In the genomic region with DNA sequence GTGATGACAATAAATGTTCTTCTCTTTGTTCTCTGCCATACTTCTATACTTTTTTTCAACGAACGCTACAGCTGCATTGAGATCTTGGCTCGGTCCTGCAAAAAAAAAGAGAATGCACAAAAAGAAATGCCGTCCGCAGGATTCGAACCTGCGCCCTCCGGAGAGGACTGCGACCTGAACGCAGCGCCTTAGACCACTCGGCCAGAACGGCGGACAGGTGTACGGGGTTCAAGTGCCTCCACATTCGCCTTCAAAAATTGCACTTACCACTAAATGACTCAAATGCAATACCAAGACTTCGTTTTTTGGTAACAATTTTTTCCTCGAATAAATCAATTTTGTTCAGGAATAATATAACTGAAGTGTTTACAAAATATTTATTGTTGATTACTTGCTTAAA, we compare ENCODE assay signal across 5 worm cellular contexts.
A peak's percentile ranks its signal among the peaks of the same experiment; 100 is the strongest.
TF ChIP-seq lines count a peak whose summit lies in the region.

No protein-coding gene starts in this region.

TF ChIP-seq in whole organism, L1 larva, 84 proteins besides CTCF, POLR2A, EP300 and RAD21 (continued from another document):
- TF ChIP-seq nhr-47 (tag; optimal IDR thresholded peaks at IDR 0.05; lab: Kevin White, UChicago) (peak; percentile 25), jun-1 (tag; optimal IDR thresholded peaks at IDR 0.05; lab: Kevin White, UChicago) (no peak), lsy-2 (tag; optimal IDR thresholded peaks at IDR 0.05; lab: Kevin White, UChicago) (peak in 1 of 2 experiments; percentile 8), nhr-71 (tag; optimal IDR thresholded peaks at IDR 0.05; lab: Kevin White, UChicago) (peak; percentile 44), lin-35 (GFP tag; optimal IDR thresholded peaks at IDR 0.05; lab: Kevin White, UChicago) (peak in 1 of 2 experiments; percentile 32), nhr-90 (tag; optimal IDR thresholded peaks at IDR 0.05; lab: Kevin White, UChicago; ENCODE audit: poor library complexity) (peak; percentile 23), mep-1 (tag; optimal IDR thresholded peaks at IDR 0.05; lab: Kevin White, UChicago) (no peak), efl-1 (optimal IDR thresholded peaks at IDR 0.05; lab: Kevin White, UChicago) (peak in 1 of 2 experiments; percentile 2), efl-1 (GFP tag; optimal IDR thresholded peaks at IDR 0.05 in 1 of 2; lab: Kevin White, UChicago) (peak in 1 of 2 experiments; percentile 94), unc-98 (GFP tag; IDR thresholded peaks at IDR 0.05; lab: Robert Waterston, UW) (no peak), C04F5.9 (tag; optimal IDR thresholded peaks at IDR 0.05; lab: Kevin White, UChicago) (no peak), lin-14 (GFP tag; optimal IDR thresholded peaks at IDR 0.05; lab: Kevin White, UChicago) (peak; percentile 34), vab-15 (tag; optimal IDR thresholded peaks at IDR 0.05; lab: Kevin White, UChicago) (no peak), snpc-4 (tag; optimal IDR thresholded peaks at IDR 0.05; lab: Kevin White, UChicago) (peak; percentile 93)

TF ChIP-seq in whole organism, L2 larva, 48 proteins besides CTCF, POLR2A, EP300 and RAD21 (continued from another document):
- TF ChIP-seq unc-39 (tag; optimal IDR thresholded peaks at IDR 0.05; lab: Kevin White, UChicago) (no peak), nhr-6 (tag; optimal IDR thresholded peaks at IDR 0.05; lab: Kevin White, UChicago) (no peak), nhr-12 (tag; optimal IDR thresholded peaks at IDR 0.05; lab: Kevin White, UChicago) (no peak), Y55F3AM.14 (GFP tag; optimal IDR thresholded peaks at IDR 0.05; lab: Kevin White, UChicago) (peak; percentile 47), aly-2 (tag; optimal IDR thresholded peaks at IDR 0.05; lab: Kevin White, UChicago) (no peak), R02D3.7 (tag; optimal IDR thresholded peaks at IDR 0.05; lab: Kevin White, UChicago) (no peak)

TF ChIP-seq in whole organism, L3 larva, 47 proteins besides CTCF, POLR2A, EP300 and RAD21 (continued from another document):
- TF ChIP-seq elt-1 (tag; optimal IDR thresholded peaks at IDR 0.05; lab: Kevin White, UChicago) (no peak), lin-39 (tag; optimal IDR thresholded peaks at IDR 0.05; lab: Kevin White, UChicago) (peak; percentile 35), ceh-16 (tag; optimal IDR thresholded peaks at IDR 0.05; lab: Kevin White, UChicago) (no peak), hmg-11 (tag; optimal IDR thresholded peaks at IDR 0.05; lab: Kevin White, UChicago) (peak; percentile 34), elt-2 (tag; optimal IDR thresholded peaks at IDR 0.05; lab: Kevin White, UChicago) (peak; percentile 26), nhr-11 (tag; optimal IDR thresholded peaks at IDR 0.05; lab: Kevin White, UChicago) (no peak), egl-27 (tag; optimal IDR thresholded peaks at IDR 0.05; lab: Kevin White, UChicago) (no peak), nhr-77 (tag; optimal IDR thresholded peaks at IDR 0.05; lab: Kevin White, UChicago) (no peak), ceh-82 (tag; optimal IDR thresholded peaks at IDR 0.05; lab: Kevin White, UChicago) (no peak), unc-62 (GFP tag; optimal IDR thresholded peaks at IDR 0.05; lab: Kevin White, UChicago) (no peak)

TF ChIP-seq in whole organism, L4 larva, 104 proteins besides CTCF, POLR2A, EP300 and RAD21 (continued from another document and continues in another):
- TF ChIP-seq Y105C5A.15 (GFP tag; IDR thresholded peaks at IDR 0.05; lab: Robert Waterston, UW): 0 out of 2 replicates have a peak, but pooled peaks have one; percentile 28
- no peak for TF ChIP-seq ctbp-1 (GFP tag; IDR thresholded peaks at IDR 0.05; lab: Robert Waterston, UW)
- TF ChIP-seq unc-39 (tag; optimal IDR thresholded peaks at IDR 0.05; lab: Kevin White, UChicago): no peak
- TF ChIP-seq dmd-6 (GFP tag; IDR thresholded peaks at IDR 0.05; lab: Robert Waterston, UW): peak; percentile 40
- no peak for TF ChIP-seq nhr-41 (GFP tag; IDR thresholded peaks at IDR 0.05; lab: Robert Waterston, UW)
- no peak for TF ChIP-seq zfp-3 (GFP tag; conservative IDR thresholded peaks at IDR 0.05; lab: Robert Waterston, UW)
- no peak for TF ChIP-seq F44E2.7 (GFP tag; IDR thresholded peaks at IDR 0.05; lab: Robert Waterston, UW)
- TF ChIP-seq D1046.2 (GFP tag; IDR thresholded peaks at IDR 0.05; lab: Robert Waterston, UW): no peak
- TF ChIP-seq dmd-8 (GFP tag; IDR thresholded peaks at IDR 0.05; lab: Robert Waterston, UW): 0 out of 2 replicates have a peak, but pooled peaks have one; percentile 9
- TF ChIP-seq duxl-1 (tag; optimal IDR thresholded peaks at IDR 0.05; lab: Kevin White, UChicago; ENCODE audit: poor library complexity): peak; percentile 44
- no peak for TF ChIP-seq fos-1 (tag; optimal IDR thresholded peaks at IDR 0.05; lab: Kevin White, UChicago)
- no peak for TF ChIP-seq mdl-1 (tag; optimal IDR thresholded peaks at IDR 0.05; lab: Kevin White, UChicago)
- no peak for TF ChIP-seq ceh-44 (GFP tag; IDR thresholded peaks at IDR 0.05; lab: Robert Waterston, UW)
- no peak for TF ChIP-seq aha-1 (tag; lab: Kevin White, UChicago)
- no peak for TF ChIP-seq snpc-1.2 (GFP tag; IDR thresholded peaks at IDR 0.05; lab: Robert Waterston, UW)
- TF ChIP-seq R02D3.7 (tag; optimal IDR thresholded peaks at IDR 0.05; lab: Kevin White, UChicago): no peak
- TF ChIP-seq unc-130 (GFP tag; optimal IDR thresholded peaks at IDR 0.05; lab: Kevin White, UChicago): no peak
- TF ChIP-seq jun-1 (tag; optimal IDR thresholded peaks at IDR 0.05; lab: Kevin White, UChicago): no peak
- TF ChIP-seq lsy-2 (tag; optimal IDR thresholded peaks at IDR 0.05; lab: Kevin White, UChicago): no peak
- TF ChIP-seq nhr-6 (tag; optimal IDR thresholded peaks at IDR 0.05; lab: Kevin White, UChicago): no peak
- peak; percentile 42 for TF ChIP-seq hlh-11 (tag; optimal IDR thresholded peaks at IDR 0.05; lab: Kevin White, UChicago)
- no peak for TF ChIP-seq daf-12 (tag; optimal IDR thresholded peaks at IDR 0.05; lab: Kevin White, UChicago)
- TF ChIP-seq saeg-2 (GFP tag; IDR thresholded peaks at IDR 0.05; lab: Robert Waterston, UW): no peak
- no peak for TF ChIP-seq zip-11 (GFP tag; IDR thresholded peaks at IDR 0.05; lab: Robert Waterston, UW)
- TF ChIP-seq lim-7 (GFP tag; IDR thresholded peaks at IDR 0.05; lab: Robert Waterston, UW): peak; percentile 52; the same call in 1 of the 2 replicates
- TF ChIP-seq F26F4.8 (GFP tag; conservative IDR thresholded peaks at IDR 0.05; lab: Robert Waterston, UW): no peak
- TF ChIP-seq tra-1 (GFP tag; IDR thresholded peaks at IDR 0.05; lab: Robert Waterston, UW): 0 out of 2 replicates have a peak, but pooled peaks have one; percentile 39
- TF ChIP-seq hmg-1.1 (GFP tag; IDR thresholded peaks at IDR 0.05; lab: Robert Waterston, UW): peak; percentile 62
- no peak for TF ChIP-seq ZK546.5 (tag; optimal IDR thresholded peaks at IDR 0.05; lab: Kevin White, UChicago)
- 0 out of 2 replicates have a peak, but pooled peaks have one; percentile 14 for TF ChIP-seq vab-7 (GFP tag; IDR thresholded peaks at IDR 0.05; lab: Robert Waterston, UW)
- TF ChIP-seq Y75B8A.6 (GFP tag; IDR thresholded peaks at IDR 0.05; lab: Robert Waterston, UW): no peak
- TF ChIP-seq nhr-42 (GFP tag; IDR thresholded peaks at IDR 0.05; lab: Robert Waterston, UW): no peak
- no peak for TF ChIP-seq ceh-32 (tag; optimal IDR thresholded peaks at IDR 0.05; lab: Kevin White, UChicago; ENCODE audit: poor library complexity)
- TF ChIP-seq snpc-4 (tag; optimal IDR thresholded peaks at IDR 0.05; lab: Kevin White, UChicago): peak; percentile 84
- TF ChIP-seq madf-9 (GFP tag; conservative IDR thresholded peaks at IDR 0.05; lab: Robert Waterston, UW): no peak
- no peak for TF ChIP-seq ces-1 (GFP tag; optimal IDR thresholded peaks at IDR 0.05; lab: Kevin White, UChicago)
- TF ChIP-seq nhr-10 (tag; optimal IDR thresholded peaks at IDR 0.05; lab: Kevin White, UChicago): no peak
- no peak for TF ChIP-seq dpl-1 (GFP tag; optimal IDR thresholded peaks at IDR 0.05; lab: Kevin White, UChicago)
- TF ChIP-seq egl-43 (GFP tag; IDR thresholded peaks at IDR 0.05; lab: Robert Waterston, UW): peak; percentile 73; the same call in 1 of the 2 replicates
- no peak for TF ChIP-seq lin-29 (GFP tag; IDR thresholded peaks at IDR 0.05; lab: Robert Waterston, UW)
- TF ChIP-seq set-16 (GFP tag; IDR thresholded peaks at IDR 0.05; lab: Robert Waterston, UW): peak; percentile 68
- no peak for TF ChIP-seq arid-1 (GFP tag; conservative IDR thresholded peaks at IDR 0.05; lab: Robert Waterston, UW)
- TF ChIP-seq F49E8.2 (tag; optimal IDR thresholded peaks at IDR 0.05; lab: Kevin White, UChicago; ENCODE audit: borderline replicate concordance): no peak
- TF ChIP-seq nhr-28 (tag; optimal IDR thresholded peaks at IDR 0.05; lab: Kevin White, UChicago): no peak
- TF ChIP-seq zip-2 (tag; optimal IDR thresholded peaks at IDR 0.05; lab: Kevin White, UChicago): no peak
- no peak for TF ChIP-seq daf-16 (GFP tag; optimal IDR thresholded peaks at IDR 0.05; lab: Kevin White, UChicago)
- no peak for TF ChIP-seq daf-16 (tag; optimal IDR thresholded peaks at IDR 0.05; lab: Kevin White, UChicago)
- no peak for TF ChIP-seq ztf-7 (tag; optimal IDR thresholded peaks at IDR 0.05; lab: Kevin White, UChicago)
- no peak for TF ChIP-seq pha-4 (GFP tag; IDR thresholded peaks at IDR 0.05; lab: Robert Waterston, UW)
- TF ChIP-seq pha-4 (tag; optimal IDR thresholded peaks at IDR 0.05; lab: Kevin White, UChicago): no peak
- TF ChIP-seq ama-1 (optimal IDR thresholded peaks at IDR 0.05; lab: Kevin White, UChicago): no peak

TF ChIP-seq in whole organism, young adult, 124 proteins besides CTCF, POLR2A, EP300 and RAD21 (continued from another document):
- TF ChIP-seq F52B5.7 (tag; optimal IDR thresholded peaks at IDR 0.05; lab: Kevin White, UChicago) (no peak), hsf-1 (GFP tag; IDR thresholded peaks at IDR 0.05; lab: Robert Waterston, UW) (no peak), cebp-2 (GFP tag; IDR thresholded peaks at IDR 0.05; lab: Robert Waterston, UW) (no peak), Y67H2A.10 (GFP tag; conservative IDR thresholded peaks at IDR 0.05; lab: Robert Waterston, UW) (no peak), nfyb-1 (GFP tag; IDR thresholded peaks at IDR 0.05; lab: Robert Waterston, UW) (peak; percentile 51; the same call in 1 of the 2 replicates), D2030.7 (GFP tag; IDR thresholded peaks at IDR 0.05; lab: Robert Waterston, UW) (peak; percentile 15; the same call in 1 of the 2 replicates), tbp1 (GFP tag; optimal IDR thresholded peaks at IDR 0.05; lab: Kevin White, UChicago) (peak; percentile 93), lsy-27 (tag; optimal IDR thresholded peaks at IDR 0.05; lab: Kevin White, UChicago; ENCODE audit: borderline replicate concordance, insufficient read depth) (no peak), B0261.1 (tag; optimal IDR thresholded peaks at IDR 0.05; lab: Kevin White, UChicago) (peak; percentile 74), K11D2.4 (GFP tag; IDR thresholded peaks at IDR 0.05; lab: Robert Waterston, UW) (0 out of 2 replicates have a peak, but pooled peaks have one; percentile 32), mcd-1 (GFP tag; IDR thresholded peaks at IDR 0.05; lab: Robert Waterston, UW) (peak; percentile 49; the same call in 1 of the 2 replicates), snpc-1.1 (tag; optimal IDR thresholded peaks at IDR 0.05; lab: Kevin White, UChicago; ENCODE audit: insufficient read depth) (peak; percentile 92), madf-8 (GFP tag; conservative IDR thresholded peaks at IDR 0.05; lab: Robert Waterston, UW) (no peak), ztf-22 (GFP tag; optimal IDR thresholded peaks at IDR 0.05; lab: Kevin White, UChicago) (no peak), xnd-1 (tag; optimal IDR thresholded peaks at IDR 0.05; lab: Kevin White, UChicago) (no peak), nhr-120 (GFP tag; IDR thresholded peaks at IDR 0.05; lab: Robert Waterston, UW) (no peak), mel-28 (tag; optimal IDR thresholded peaks at IDR 0.05; lab: Kevin White, UChicago; ENCODE audit: borderline replicate concordance) (no peak), lir-1 (GFP tag; conservative IDR thresholded peaks at IDR 0.05; lab: Robert Waterston, UW) (no peak), snpc-4 (GFP tag; optimal IDR thresholded peaks at IDR 0.05; lab: Kevin White, UChicago) (peak; percentile 76), snpc-4 (tag; optimal IDR thresholded peaks at IDR 0.05; lab: Kevin White, UChicago) (peak; percentile 90 to 98 (median 95)), attf-5 (GFP tag; optimal IDR thresholded peaks at IDR 0.05; lab: Kevin White, UChicago) (peak; percentile 18), hmg-1.2 (GFP tag; IDR thresholded peaks at IDR 0.05; lab: Robert Waterston, UW) (peak; percentile 51), nhr-27 (tag; optimal IDR thresholded peaks at IDR 0.05; lab: Kevin White, UChicago) (no peak), B0035.1 (tag; optimal IDR thresholded peaks at IDR 0.05; lab: Kevin White, UChicago) (no peak), attf-3 (GFP tag; conservative IDR thresholded peaks at IDR 0.05; lab: Robert Waterston, UW) (no peak), hmg-20 (GFP tag; IDR thresholded peaks at IDR 0.05; lab: Robert Waterston, UW) (peak; percentile 57), dpl-1 (GFP tag; optimal IDR thresholded peaks at IDR 0.05; lab: Kevin White, UChicago) (no peak), repo-1 (tag; optimal IDR thresholded peaks at IDR 0.05; lab: Kevin White, UChicago) (peak; percentile 34), unc-62 (GFP tag; optimal IDR thresholded peaks at IDR 0.05; lab: Kevin White, UChicago) (no peak), ceh-27 (GFP tag; optimal IDR thresholded peaks at IDR 0.05; lab: Kevin White, UChicago) (no peak), hlh-26 (GFP tag; conservative IDR thresholded peaks at IDR 0.05; lab: Robert Waterston, UW) (no peak), aptf-3 (GFP tag; IDR thresholded peaks at IDR 0.05; lab: Robert Waterston, UW) (no peak), egl-44 (GFP tag; IDR thresholded peaks at IDR 0.05; lab: Robert Waterston, UW) (no peak), lin-35 (GFP tag; optimal IDR thresholded peaks at IDR 0.05; lab: Kevin White, UChicago) (no peak), cebp-1 (GFP tag; IDR thresholded peaks at IDR 0.05; lab: Robert Waterston, UW) (no peak), cebp-1 (tag; optimal IDR thresholded peaks at IDR 0.05; lab: Kevin White, UChicago) (peak; percentile 24), nfya-2 (GFP tag; IDR thresholded peaks at IDR 0.05; lab: Robert Waterston, UW) (no peak), pha-4 (tag; optimal IDR thresholded peaks at IDR 0.05; lab: Kevin White, UChicago) (no peak), lin-54 (GFP tag; optimal IDR thresholded peaks at IDR 0.05; lab: Kevin White, UChicago) (no peak), mxl-1 (tag; optimal IDR thresholded peaks at IDR 0.05; lab: Kevin White, UChicago) (no peak), lin-40 (tag; optimal IDR thresholded peaks at IDR 0.05; lab: Kevin White, UChicago) (peak; percentile 15), nfya-1 (tag; optimal IDR thresholded peaks at IDR 0.05; lab: Kevin White, UChicago; ENCODE audit: borderline replicate concordance, insufficient read depth) (no peak), madf-3 (GFP tag; IDR thresholded peaks at IDR 0.05; lab: Robert Waterston, UW) (no peak), die-1 (tag; optimal IDR thresholded peaks at IDR 0.05; lab: Kevin White, UChicago) (peak; percentile 7), bed-2 (GFP tag; IDR thresholded peaks at IDR 0.05; lab: Robert Waterston, UW) (no peak), ztf-28 (GFP tag; IDR thresholded peaks at IDR 0.05; lab: Robert Waterston, UW) (no peak), ccch-3 (GFP tag; optimal IDR thresholded peaks at IDR 0.05; lab: Kevin White, UChicago) (no peak), F57A8.1 (GFP tag; optimal IDR thresholded peaks at IDR 0.05; lab: Kevin White, UChicago) (no peak), madf-10 (tag; optimal IDR thresholded peaks at IDR 0.05; lab: Kevin White, UChicago) (no peak), chd-7 (tag; optimal IDR thresholded peaks at IDR 0.05; lab: Kevin White, UChicago) (peak; percentile 53), atf-7 (tag; optimal IDR thresholded peaks at IDR 0.05; lab: Kevin White, UChicago) (no peak), nhr-90 (tag; optimal IDR thresholded peaks at IDR 0.05; lab: Kevin White, UChicago) (no peak), ekl-4 (GFP tag; IDR thresholded peaks at IDR 0.05; lab: Robert Waterston, UW) (no peak)
TF ChIP-seq in whole organism, young adult: peak in this region for 29.
